Fruit fly (Drosophila melanogaster) whole organism, prepupa: ENCODE results near the gene CG3184.

Experiments used
- CG10631 ChIP-seq: fragments of 200-800 bp; sonication (Bioruptor generic); optimal IDR thresholded peaks from 2 replicates; lab custom pipeline; 2016; ENCODE audit warnings: missing biosample characterization, missing genetic modification characterization
- CG10669 ChIP-seq: fragments of 200-800 bp; sonication (Bioruptor generic); optimal IDR thresholded peaks from 3 replicates; lab custom pipeline; 2018; ENCODE audit warnings: missing biosample characterization, mild to moderate bottlenecking, missing genetic modification characterization, moderate library complexity
- CG15336 ChIP-seq: fragments of 200-800 bp; sonication (Bioruptor generic); IDR thresholded peaks from 2 replicates; pipeline ENCODE4 v1.3.6; 2022; ENCODE audit warnings: missing biosample characterization, missing genetic modification characterization
- CG1621 ChIP-seq: fragments of 200-800 bp; sonication (Bioruptor generic); optimal IDR thresholded peaks from 3 replicates; lab custom pipeline; 2018; ENCODE audit warnings: missing biosample characterization, mild to moderate bottlenecking, missing genetic modification characterization
- CG16779 ChIP-seq: fragments of 200-800 bp; sonication (Bioruptor generic); optimal IDR thresholded peaks from 3 replicates; lab custom pipeline; 2017; ENCODE audit warnings: missing biosample characterization, mild to moderate bottlenecking, missing genetic modification characterization
- CG3032 ChIP-seq: fragments of 200-800 bp; optimal IDR thresholded peaks from 2 replicates; lab custom pipeline; 2019; ENCODE audit warnings: missing biosample characterization, mild to moderate bottlenecking, missing genetic modification characterization, moderate library complexity
- CG31627 ChIP-seq: fragments of 200-800 bp; sonication (Bioruptor generic); optimal IDR thresholded peaks from 3 replicates; lab custom pipeline; 2016; ENCODE audit warnings: missing biosample characterization, missing genetic modification characterization
- CG32006 ChIP-seq: fragments of 200-800 bp; sonication (Bioruptor generic); optimal IDR thresholded peaks from 3 replicates; lab custom pipeline; 2017; ENCODE audit warnings: missing biosample characterization, mild to moderate bottlenecking, missing genetic modification characterization
- CG34406 ChIP-seq: fragments of 200-800 bp; sonication (Bioruptor generic); optimal IDR thresholded peaks from 3 replicates; lab custom pipeline; 2016; ENCODE audit warnings: missing biosample characterization, missing genetic modification characterization
- CG4318 ChIP-seq: fragments of 200-800 bp; sonication (Bioruptor generic); optimal IDR thresholded peaks from 3 replicates; lab custom pipeline; 2017; ENCODE audit warnings: missing biosample characterization, mild to moderate bottlenecking, missing genetic modification characterization
- CG6163 ChIP-seq: fragments of 200-800 bp; sonication (Bioruptor generic); IDR thresholded peaks from 3 replicates; pipeline ENCODE4 v1.3.6; 2022; ENCODE audit warnings: missing biosample characterization, missing genetic modification characterization
- CG6792 ChIP-seq: fragments of 200-800 bp; sonication (Bioruptor generic); optimal IDR thresholded peaks from 3 replicates; lab custom pipeline; 2016; ENCODE audit warnings: missing biosample characterization, missing genetic modification characterization
- CG6808 ChIP-seq: fragments of 200-800 bp; sonication (Bioruptor generic); optimal IDR thresholded peaks from 3 replicates; lab custom pipeline; 2017; ENCODE audit warnings: missing biosample characterization, missing genetic modification characterization, mild to moderate bottlenecking, moderate library complexity, missing genetic modification reagents
- CG8119 ChIP-seq: fragments of 200-800 bp; sonication (Bioruptor generic); IDR thresholded peaks from 3 replicates; pipeline ENCODE4 v1.3.6; 2022; ENCODE audit warnings: missing biosample characterization, missing genetic modification characterization
- CG8319 ChIP-seq: fragments of 200-800 bp; sonication (Bioruptor generic); optimal IDR thresholded peaks from 3 replicates; lab custom pipeline; 2016; ENCODE audit warnings: missing biosample characterization, missing genetic modification characterization
- CG8632 ChIP-seq: fragments of 200-800 bp; sonication (Bioruptor generic); optimal IDR thresholded peaks from 3 replicates; lab custom pipeline; 2016; ENCODE audit warnings: missing biosample characterization, missing genetic modification characterization
- Eip78C ChIP-seq: fragments of 200-800 bp; sonication (Bioruptor generic); peaks from one replicate; lab custom pipeline; 2016; ENCODE audit warnings: missing biosample characterization, missing genetic modification characterization
- Eip93F ChIP-seq: fragments of 200-800 bp; sonication (Bioruptor generic); optimal IDR thresholded peaks from 2 replicates; lab custom pipeline; 2016; ENCODE audit warnings: missing biosample characterization, mild to moderate bottlenecking, missing genetic modification characterization
- Ets96B ChIP-seq: fragments of 200-800 bp; optimal IDR thresholded peaks from 2 replicates; lab custom pipeline; 2019; ENCODE audit warnings: missing biosample characterization, mild to moderate bottlenecking, missing genetic modification characterization, moderate library complexity
- Smox ChIP-seq: fragments of 200-800 bp; sonication (Bioruptor generic); optimal IDR thresholded peaks from 3 replicates; lab custom pipeline; 2016; ENCODE audit warnings: missing biosample characterization, missing genetic modification characterization
- Sox14 ChIP-seq: fragments of 200-800 bp; sonication (Bioruptor generic); optimal IDR thresholded peaks from 3 replicates; lab custom pipeline; 2016; ENCODE audit warnings: missing biosample characterization, missing genetic modification characterization
- acj6 ChIP-seq: fragments of 200-800 bp; sonication (Bioruptor generic); optimal IDR thresholded peaks from 3 replicates; lab custom pipeline; 2016; ENCODE audit warnings: missing biosample characterization, missing genetic modification characterization
- cyc ChIP-seq: fragments of 200-800 bp; sonication (Bioruptor generic); optimal IDR thresholded peaks from 3 replicates; lab custom pipeline; 2016; ENCODE audit warnings: missing biosample characterization, missing genetic modification characterization
- dac ChIP-seq: fragments of 200-800 bp; sonication (Bioruptor generic); optimal IDR thresholded peaks from 2 replicates; lab custom pipeline; 2017; ENCODE audit warnings: missing biosample characterization, mild to moderate bottlenecking, missing genetic modification characterization
- dsx ChIP-seq: fragments of 200-800 bp; optimal IDR thresholded peaks from 3 replicates; lab custom pipeline; 2019; ENCODE audit warnings: missing biosample characterization, mild to moderate bottlenecking, missing genetic modification characterization, moderate library complexity; ENCODE audit not compliant: poor library complexity, severe bottlenecking
- esn ChIP-seq: fragments of 200-800 bp; sonication (Bioruptor generic); optimal IDR thresholded peaks from 2 replicates; lab custom pipeline; 2016; ENCODE audit warnings: missing biosample characterization, mild to moderate bottlenecking, missing genetic modification characterization, moderate library complexity
- fkh ChIP-seq: fragments of 200-800 bp; sonication (Bioruptor generic); optimal IDR thresholded peaks from 3 replicates; lab custom pipeline; 2017; ENCODE audit warnings: missing biosample characterization, mild to moderate bottlenecking, missing genetic modification characterization, moderate library complexity
- lz ChIP-seq: fragments of 200-800 bp; sonication (Bioruptor generic); optimal IDR thresholded peaks from 3 replicates; lab custom pipeline; 2016; ENCODE audit warnings: missing biosample characterization, missing genetic modification characterization
- net ChIP-seq: fragments of 200-800 bp; sonication (Bioruptor generic); optimal IDR thresholded peaks from 3 replicates; lab custom pipeline; 2016; ENCODE audit warnings: missing biosample characterization, missing genetic modification characterization
- pdm3 ChIP-seq: fragments of 200-800 bp; sonication (Bioruptor generic); optimal IDR thresholded peaks from 3 replicates; lab custom pipeline; 2016; ENCODE audit warnings: missing biosample characterization, missing genetic modification characterization
- ss ChIP-seq, 2 experiments: fragments of 200-800 bp; sonication (Bioruptor generic); optimal IDR thresholded peaks; 2 replicates in 1 of 2; 3 replicates in 1 of 2; lab custom pipeline; 2017 to 2018; ENCODE audit warnings: mild to moderate bottlenecking in 2 of 2, missing biosample characterization in 2 of 2, missing genetic modification characterization in 2 of 2, moderate library complexity in 1 of 2
- svp ChIP-seq: fragments of 200-800 bp; sonication (Bioruptor generic); peaks from one replicate; lab custom pipeline; 2016; ENCODE audit warnings: missing biosample characterization, missing genetic modification characterization
- topi ChIP-seq: fragments of 200-800 bp; sonication (Bioruptor generic); optimal IDR thresholded peaks from 3 replicates; lab custom pipeline; 2016; ENCODE audit warnings: missing biosample characterization, missing genetic modification characterization
- vri ChIP-seq: fragments of 200-800 bp; sonication (Bioruptor generic); optimal IDR thresholded peaks from 3 replicates; lab custom pipeline; 2016; ENCODE audit warnings: missing biosample characterization, mild to moderate bottlenecking, missing genetic modification characterization

The CG3184 gene

DNA sequence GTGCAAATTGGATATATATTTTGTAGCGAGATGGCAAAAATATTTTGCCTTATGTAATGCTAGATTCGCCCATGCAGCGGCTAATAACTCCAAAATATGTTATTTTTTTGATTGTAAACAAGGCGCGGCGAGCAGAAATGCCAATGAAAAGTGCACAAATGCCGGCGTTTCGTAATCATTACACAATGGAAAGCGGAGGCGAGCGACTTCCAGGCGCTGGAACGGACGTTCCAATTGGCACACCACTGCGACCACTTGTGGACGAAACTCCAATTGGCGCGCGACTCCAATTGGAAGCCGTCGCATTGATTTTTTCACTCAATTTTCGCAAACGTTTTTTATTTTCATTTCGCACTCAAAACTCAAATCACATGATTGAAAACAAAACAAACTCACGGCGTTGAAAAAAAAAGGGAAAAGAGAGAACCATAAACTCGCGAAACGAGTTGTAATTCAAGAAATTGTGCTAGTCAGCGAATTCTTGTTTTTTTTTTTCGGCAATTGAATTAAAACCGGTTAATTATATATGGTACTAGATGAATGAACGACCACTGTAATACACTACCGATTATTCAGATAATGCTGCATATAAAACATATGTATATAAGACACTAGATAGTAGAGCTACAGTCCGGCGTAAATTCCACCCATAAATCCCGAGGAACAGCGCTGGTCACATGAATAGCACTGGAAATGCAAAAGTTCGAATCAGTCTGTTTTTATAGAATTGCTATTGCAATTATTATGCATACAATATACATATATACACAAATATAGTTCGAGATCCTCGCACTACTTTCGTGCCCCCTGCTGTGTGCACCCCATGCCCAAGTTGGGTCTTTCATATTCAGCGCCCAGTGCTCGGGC lies 9.7 kb downstream of the CG3184 start, which contains the start of gene ND-ASHI (continued):
- TF ChIP-seq CG6163 (peak; percentile 99), CG32006 (GFP tag; lab: Kevin White, UChicago) (peak; percentile 97), Ets96B (peak; percentile 95), CG16779 (tag; lab: Kevin White, UChicago) (peak; percentile 95), topi (peak; percentile 97), cyc (GFP tag; lab: Kevin White, UChicago) (peak; percentile 97), dac (peak; percentile 95), CG31627 (peak; percentile 95), ss (GFP tag; optimal IDR thresholded peaks at IDR 0.05; lab: Kevin White, UChicago) (peak; percentile 98), CG6808 (GFP tag; lab: Kevin White, UChicago) (peak; percentile 97), Sox14 (GFP tag; lab: Kevin White, UChicago) (peak; percentile 97), CG10669 (GFP tag; lab: Kevin White, UChicago) (peak; percentile 97), CG4318 (GFP tag; lab: Kevin White, UChicago) (peak; percentile 93), CG8632 (GFP tag; lab: Kevin White, UChicago) (peak; percentile 96), CG1621 (peak; percentile 98), Eip93F (GFP tag; lab: Kevin White, UChicago) (peak; percentile 95), lz (GFP tag; lab: Kevin White, UChicago) (peak; percentile 97), CG34406 (peak; percentile 97), dsx (GFP tag; lab: Kevin White, UChicago) (peak; percentile 94), svp (GFP tag; lab: Kevin White, UChicago) (peak; percentile 98), CG6792 (peak; percentile 96), CG8319 (GFP tag; lab: Kevin White, UChicago) (peak; percentile 93), Smox (GFP tag; lab: Kevin White, UChicago) (peak; percentile 96), fkh (no peak), pdm3 (GFP tag; lab: Kevin White, UChicago) (peak; percentile 98), Eip78C (peak; percentile 99), net (GFP tag; lab: Kevin White, UChicago) (peak; percentile 96), acj6 (GFP tag; lab: Kevin White, UChicago) (peak; percentile 97), CG8119 (GFP tag; lab: Robert Waterston, UW) (peak; percentile 97), CG10631 (GFP tag; lab: Kevin White, UChicago) (peak; percentile 97), CG15336 (GFP tag; lab: Robert Waterston, UW) (peak; percentile 98)

DNA sequence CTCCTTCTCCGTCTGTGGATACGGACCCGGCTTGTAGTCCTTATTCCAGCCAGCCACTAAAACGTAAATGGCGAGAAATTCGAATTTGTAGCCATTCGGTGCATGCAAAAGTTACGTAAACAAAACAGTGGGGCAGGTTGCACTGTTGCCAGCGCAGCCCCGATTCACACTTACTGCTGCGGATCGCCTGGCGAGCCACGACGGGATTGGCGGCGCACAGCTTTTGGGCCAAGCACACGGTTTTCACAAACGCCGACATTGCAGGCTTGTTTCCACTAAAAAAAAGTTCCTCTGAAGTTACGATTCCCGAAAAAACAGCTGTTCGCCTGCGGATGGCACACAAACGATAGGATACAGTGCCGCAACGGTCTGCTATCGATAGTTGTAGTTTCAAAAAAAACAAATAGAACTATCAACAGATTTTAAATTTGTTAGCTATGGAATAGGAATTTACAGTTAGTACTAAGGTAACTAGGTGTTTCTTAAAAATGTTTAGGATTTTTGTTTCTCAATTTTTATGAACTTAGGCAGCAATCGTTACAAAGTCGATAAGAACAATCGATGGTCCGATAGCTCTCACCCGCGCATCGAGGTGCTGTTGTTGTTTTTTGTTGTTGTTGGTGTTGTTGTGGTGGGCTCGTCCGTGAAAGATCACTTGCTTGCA lies 10.6 kb downstream of the CG3184 start, which contains the start of gene Fum1:
Gene Fum1, plus strand, starts transcription at position 599 of the 664 bp plus-strand sequence.
- TF ChIP-seq Sox14 (GFP tag; lab: Kevin White, UChicago) = peak; percentile 14
- TF ChIP-seq Eip78C = no peak
- TF ChIP-seq esn (GFP tag; lab: Kevin White, UChicago) = peak; percentile 38
- TF ChIP-seq CG31627 = peak; percentile 5
- no peak for TF ChIP-seq net (GFP tag; lab: Kevin White, UChicago)
- peak; percentile 23 for TF ChIP-seq topi
- no peak for TF ChIP-seq CG8319 (GFP tag; lab: Kevin White, UChicago)
- peak; percentile 18 for TF ChIP-seq lz (GFP tag; lab: Kevin White, UChicago)
- peak; percentile 6 for TF ChIP-seq CG3032
- TF ChIP-seq acj6 (GFP tag; lab: Kevin White, UChicago) = peak; percentile 12
- peak; percentile 22 for TF ChIP-seq vri (GFP tag; lab: Kevin White, UChicago)
- TF ChIP-seq fkh = peak; percentile 28
